Worm (Caenorhabditis elegans) whole organism, L1 larva: ENCODE measurements around the gene Y7A5A.1.

Experiments
- C04F5.9 ChIP-seq: sonication (generic microtip); optimal IDR thresholded peaks from 2 replicates; lab custom pipeline; 2016; ENCODE audit warnings: missing genetic modification characterization, missing compliant biosample characterization
- C16A3.4 ChIP-seq: fragments of 150-350 bp; optimal IDR thresholded peaks from 2 replicates; lab custom pipeline; 2014; ENCODE audit warnings: missing biosample characterization, missing genetic modification characterization
- C34B4.2 ChIP-seq: sonication (generic microtip); optimal IDR thresholded peaks from 2 replicates; lab custom pipeline; 2017; ENCODE audit warnings: mild to moderate bottlenecking, missing genetic modification characterization, missing compliant biosample characterization
- F16B12.6 ChIP-seq: fragments of 150-350 bp; optimal IDR thresholded peaks from 2 replicates; lab custom pipeline; 2014; ENCODE audit warnings: missing biosample characterization, missing genetic modification characterization
- ama-1 ChIP-seq: fragments of 150-350 bp; optimal IDR thresholded peaks from 2 replicates; lab custom pipeline; 2014
- blmp-1 ChIP-seq: fragments of 150-350 bp; optimal IDR thresholded peaks from 2 replicates; lab custom pipeline; 2014; ENCODE audit warnings: missing biosample characterization, missing genetic modification characterization
- ceh-8 ChIP-seq: fragments of 200-800 bp; sonication (Bioruptor generic); optimal IDR thresholded peaks from 2 replicates; lab custom pipeline; 2018; ENCODE audit warnings: mild to moderate bottlenecking, missing genetic modification characterization, moderate library complexity, missing compliant biosample characterization
- ceh-88 ChIP-seq: fragments of 200-800 bp; sonication (Bioruptor generic); IDR thresholded peaks from 2 replicates; pipeline ENCODE4 v1.3.6; 2022; ENCODE audit warnings: missing genetic modification characterization, missing compliant biosample characterization
- ces-1 ChIP-seq: fragments of 150-350 bp; optimal IDR thresholded peaks from 2 replicates; lab custom pipeline; 2014; ENCODE audit warnings: missing biosample characterization, missing genetic modification reagents, missing genetic modification characterization
- dpl-1 ChIP-seq, 3 experiments: fragments of 150-350 bp in 2 of 3; sonication (generic microtip) in 1 of 3; optimal IDR thresholded peaks; 2 replicates each; lab custom pipeline; 2014 to 2017; ENCODE audit warnings: missing biosample characterization in 3 of 3, missing genetic modification characterization in 3 of 3, missing genetic modification reagents in 3 of 3
- dsc-1 ChIP-seq: sonication (generic microtip); optimal IDR thresholded peaks from 2 replicates; lab custom pipeline; 2016; ENCODE audit warnings: mild to moderate bottlenecking, missing genetic modification characterization, missing compliant biosample characterization
- efl-1 ChIP-seq, 4 experiments: fragments of 150-350 bp; optimal IDR thresholded peaks in 3 of 4; peaks in 1 of 4; 1 replicate in 1 of 4; 2 replicates in 3 of 4; lab custom pipeline; 2014; ENCODE audit warnings: missing biosample characterization in 2 of 4, missing genetic modification characterization in 2 of 4, missing genetic modification reagents in 2 of 4
- efl-3 ChIP-seq: fragments of 200-800 bp; sonication (Bioruptor generic); optimal IDR thresholded peaks from 2 replicates; lab custom pipeline; 2018; ENCODE audit warnings: mild to moderate bottlenecking, missing genetic modification characterization, missing compliant biosample characterization
- egl-27 ChIP-seq, 2 experiments: fragments of 150-350 bp in 1 of 2; sonication (generic microtip); optimal IDR thresholded peaks; 3 replicates each; lab custom pipeline; 2017 to 2018; ENCODE audit warnings: missing biosample characterization in 2 of 2, missing genetic modification characterization in 2 of 2, missing genetic modification reagents in 2 of 2
- elt-2 ChIP-seq: sonication (generic microtip); optimal IDR thresholded peaks from 2 replicates; lab custom pipeline; 2016; ENCODE audit warnings: missing genetic modification characterization, mild to moderate bottlenecking, inconsistent platforms, missing compliant biosample characterization, missing genetic modification reagents
- ets-5 ChIP-seq: fragments of 200-800 bp; sonication (Bioruptor generic); IDR thresholded peaks from 2 replicates; pipeline ENCODE4 v1.3.6; 2022; ENCODE audit warnings: missing genetic modification characterization, missing compliant biosample characterization
- fkh-10 ChIP-seq: sonication (generic microtip); optimal IDR thresholded peaks from 2 replicates; lab custom pipeline; 2017; ENCODE audit warnings: missing biosample characterization, missing genetic modification reagents, missing genetic modification characterization
- fos-1 ChIP-seq: fragments of 150-350 bp; optimal IDR thresholded peaks from 2 replicates; lab custom pipeline; 2014; ENCODE audit warnings: missing biosample characterization, missing genetic modification characterization
- hlh-17 ChIP-seq: fragments of 200-800 bp; sonication (Bioruptor generic); optimal IDR thresholded peaks from 2 replicates; lab custom pipeline; 2018; ENCODE audit warnings: missing genetic modification characterization, mild to moderate bottlenecking, missing compliant biosample characterization, moderate library complexity, borderline replicate concordance
- hlh-4 ChIP-seq: sonication (generic microtip); optimal IDR thresholded peaks from 2 replicates; lab custom pipeline; 2016; ENCODE audit warnings: mild to moderate bottlenecking, missing genetic modification characterization, missing compliant biosample characterization
- hpl-2 ChIP-seq: fragments of 150-350 bp; optimal IDR thresholded peaks from 2 replicates; lab custom pipeline; 2014; ENCODE audit warnings: missing biosample characterization, missing genetic modification reagents, missing genetic modification characterization
- irx-1 ChIP-seq: sonication (generic microtip); optimal IDR thresholded peaks from 2 replicates; lab custom pipeline; 2016; ENCODE audit warnings: missing genetic modification characterization, missing compliant biosample characterization
- isw-1 ChIP-seq: fragments of 200-800 bp; sonication (Bioruptor generic); IDR thresholded peaks from 2 replicates; pipeline ENCODE4 v1.3.6; 2022; ENCODE audit warnings: missing genetic modification characterization, missing compliant biosample characterization
- jun-1 ChIP-seq: fragments of 150-350 bp; optimal IDR thresholded peaks from 2 replicates; lab custom pipeline; 2014; ENCODE audit warnings: missing biosample characterization, missing genetic modification reagents, missing genetic modification characterization
- lin-13 ChIP-seq: fragments of 150-350 bp; optimal IDR thresholded peaks from 2 replicates; lab custom pipeline; 2014; ENCODE audit warnings: missing biosample characterization, missing genetic modification reagents, missing genetic modification characterization
- lin-14 ChIP-seq: fragments of 200-800 bp; sonication (Bioruptor generic); optimal IDR thresholded peaks from 2 replicates; lab custom pipeline; 2018; ENCODE audit warnings: mild to moderate bottlenecking, missing genetic modification characterization, moderate library complexity, missing compliant biosample characterization
- lin-15B ChIP-seq: fragments of 150-350 bp; sonication (generic microtip); optimal IDR thresholded peaks from 3 replicates; lab custom pipeline; 2014; ENCODE audit warnings: missing biosample characterization, missing genetic modification characterization
- lir-3 ChIP-seq: sonication (generic microtip); optimal IDR thresholded peaks from 2 replicates; lab custom pipeline; 2016; ENCODE audit warnings: mild to moderate bottlenecking, missing genetic modification characterization, moderate library complexity, missing compliant biosample characterization; ENCODE audit not compliant: poor library complexity
- lsy-2 ChIP-seq, 2 experiments: fragments of 150-350 bp; optimal IDR thresholded peaks; 2 replicates each; lab custom pipeline; 2014; ENCODE audit warnings: missing biosample characterization in 2 of 2, missing genetic modification characterization in 2 of 2
- mab-9 ChIP-seq: fragments of 200-800 bp; sonication (Bioruptor generic); IDR thresholded peaks from 2 replicates; pipeline ENCODE4 v1.3.6; 2022; ENCODE audit warnings: missing genetic modification reagents, missing genetic modification characterization, missing compliant biosample characterization
- mdl-1 ChIP-seq, 2 experiments: fragments of 150-350 bp; optimal IDR thresholded peaks; 2 replicates each; lab custom pipeline; 2014 to 2017; ENCODE audit warnings: missing biosample characterization in 2 of 2, missing genetic modification characterization in 2 of 2, inconsistent platforms in 1 of 2
- mep-1 ChIP-seq: fragments of 150-350 bp; optimal IDR thresholded peaks from 2 replicates; lab custom pipeline; 2014; ENCODE audit warnings: missing biosample characterization, missing genetic modification characterization
- nhr-11 ChIP-seq: fragments of 150-350 bp; optimal IDR thresholded peaks from 2 replicates; lab custom pipeline; 2014; ENCODE audit warnings: missing biosample characterization, missing genetic modification characterization
- nhr-12 ChIP-seq: sonication (generic microtip); optimal IDR thresholded peaks from 2 replicates; lab custom pipeline; 2017; ENCODE audit warnings: missing biosample characterization, missing genetic modification characterization
- nhr-20 ChIP-seq: sonication (generic microtip); optimal IDR thresholded peaks from 2 replicates; lab custom pipeline; 2016; ENCODE audit warnings: mild to moderate bottlenecking, missing genetic modification characterization, missing compliant biosample characterization
- nhr-237 ChIP-seq: fragments of 150-350 bp; optimal IDR thresholded peaks from 2 replicates; lab custom pipeline; 2014; ENCODE audit warnings: missing biosample characterization, missing genetic modification characterization
- nhr-28 ChIP-seq: fragments of 150-350 bp; optimal IDR thresholded peaks from 2 replicates; lab custom pipeline; 2014; ENCODE audit warnings: missing biosample characterization, missing genetic modification characterization
- nhr-47 ChIP-seq: sonication (generic microtip); optimal IDR thresholded peaks from 2 replicates; lab custom pipeline; 2016; ENCODE audit warnings: mild to moderate bottlenecking, missing genetic modification characterization, moderate library complexity, missing compliant biosample characterization
- nhr-85 ChIP-seq: sonication (generic microtip); peaks from one replicate; lab custom pipeline; 2016; ENCODE audit warnings: missing genetic modification characterization, inconsistent platforms, missing compliant biosample characterization
- nhr-90 ChIP-seq: sonication (generic microtip); optimal IDR thresholded peaks from 2 replicates; lab custom pipeline; 2016; ENCODE audit warnings: mild to moderate bottlenecking, missing genetic modification characterization, missing compliant biosample characterization; ENCODE audit not compliant: poor library complexity
- pax-3 ChIP-seq: fragments of 200-800 bp; sonication (Bioruptor generic); optimal IDR thresholded peaks from 2 replicates; lab custom pipeline; 2018; ENCODE audit warnings: mild to moderate bottlenecking, missing genetic modification characterization, moderate library complexity, missing compliant biosample characterization
- pqm-1 ChIP-seq: sonication (generic microtip); optimal IDR thresholded peaks from 3 replicates; lab custom pipeline; 2017; ENCODE audit warnings: missing biosample characterization, missing genetic modification characterization
- rnt-1 ChIP-seq: sonication (generic microtip); optimal IDR thresholded peaks from 2 replicates; lab custom pipeline; 2016; ENCODE audit warnings: mild to moderate bottlenecking, missing genetic modification characterization, moderate library complexity, missing compliant biosample characterization
- skn-1 ChIP-seq: fragments of 150-350 bp; optimal IDR thresholded peaks from 2 replicates; lab custom pipeline; 2014; ENCODE audit warnings: missing biosample characterization, missing genetic modification characterization
- sptf-1 ChIP-seq: fragments of 150-350 bp; optimal IDR thresholded peaks from 2 replicates; lab custom pipeline; 2014; ENCODE audit warnings: missing biosample characterization, missing genetic modification characterization
- sup-37 ChIP-seq: fragments of 200-800 bp; sonication (Bioruptor generic); optimal IDR thresholded peaks from 2 replicates; lab custom pipeline; 2018; ENCODE audit warnings: mild to moderate bottlenecking, missing genetic modification characterization, missing compliant biosample characterization
- unc-130 ChIP-seq: fragments of 150-350 bp; optimal IDR thresholded peaks from 2 replicates; lab custom pipeline; 2017; ENCODE audit warnings: missing biosample characterization, missing genetic modification characterization, inconsistent platforms
- unc-30 ChIP-seq: sonication (generic microtip); optimal IDR thresholded peaks from 2 replicates; lab custom pipeline; 2017; ENCODE audit warnings: missing biosample characterization, missing genetic modification characterization
- vab-15 ChIP-seq: sonication (generic microtip); optimal IDR thresholded peaks from 2 replicates; lab custom pipeline; 2017; ENCODE audit warnings: missing genotype, mild to moderate bottlenecking, missing genetic modification characterization, missing compliant biosample characterization
- xbp-1 ChIP-seq: sonication (generic microtip); optimal IDR thresholded peaks from 2 replicates; lab custom pipeline; 2016; ENCODE audit warnings: missing genetic modification characterization, missing compliant biosample characterization
- zag-1 ChIP-seq: fragments of 150-350 bp; optimal IDR thresholded peaks from 2 replicates; lab custom pipeline; 2014; ENCODE audit warnings: missing biosample characterization, missing genetic modification characterization
- ztf-11 ChIP-seq, 2 experiments: sonication (generic microtip); optimal IDR thresholded peaks; 2 replicates each; lab custom pipeline; 2016 to 2017; ENCODE audit warnings: missing genetic modification characterization in 2 of 2, missing biosample characterization in 1 of 2, missing compliant biosample characterization in 1 of 2
- ztf-4 ChIP-seq: fragments of 150-350 bp; optimal IDR thresholded peaks from 2 replicates; lab custom pipeline; 2014; ENCODE audit warnings: missing biosample characterization, missing genetic modification characterization

Y7A5A.1 gene

ce11 chrX:15724994-15725393 lies 46.3 kb downstream of the Y7A5A.1 start (continued):
- TF ChIP-seq lsy-2 (tag; optimal IDR thresholded peaks at IDR 0.05; lab: Kevin White, UChicago): peak; percentile 64 to 74
- no peak for TF ChIP-seq hlh-4 (tag; lab: Kevin White, UChicago)
- peak; percentile 75 for TF ChIP-seq nhr-47 (tag; lab: Kevin White, UChicago)
- no peak for TF ChIP-seq ama-1
- peak; percentile 87 for TF ChIP-seq nhr-85 (tag; lab: Kevin White, UChicago)
- TF ChIP-seq dpl-1 (GFP tag; optimal IDR thresholded peaks at IDR 0.05; lab: Kevin White, UChicago): peak; percentile 68 to 73 (median 73)
- TF ChIP-seq hpl-2 (GFP tag; lab: Kevin White, UChicago): no peak
- TF ChIP-seq irx-1: peak; percentile 45
- no peak for TF ChIP-seq mab-9 (GFP tag; lab: Robert Waterston, UW)
- TF ChIP-seq nhr-237 (tag; lab: Kevin White, UChicago): no peak
- peak; percentile 69 for TF ChIP-seq C16A3.4 (tag; lab: Kevin White, UChicago)
- TF ChIP-seq lin-15B (tag; lab: Kevin White, UChicago): peak; percentile 93
- TF ChIP-seq skn-1 (tag; lab: Kevin White, UChicago): peak; percentile 24
- no peak for TF ChIP-seq elt-2 (tag; lab: Kevin White, UChicago)
- TF ChIP-seq nhr-20: peak; percentile 74
- TF ChIP-seq lin-13 (GFP tag; lab: Kevin White, UChicago): peak; percentile 67
- TF ChIP-seq lin-14 (GFP tag; lab: Kevin White, UChicago): peak; percentile 83
- no peak for TF ChIP-seq lir-3 (tag; lab: Kevin White, UChicago)
- peak; percentile 62 for TF ChIP-seq xbp-1 (tag; lab: Kevin White, UChicago)
- no peak for TF ChIP-seq C04F5.9
- no peak for TF ChIP-seq unc-30 (tag; lab: Kevin White, UChicago)
- no peak for TF ChIP-seq fkh-10 (GFP tag; lab: Kevin White, UChicago)
- TF ChIP-seq efl-1 (optimal IDR thresholded peaks at IDR 0.05; lab: Kevin White, UChicago): peak; percentile 69 to 78
- peak in 1 of 2 experiments; percentile 58 for TF ChIP-seq efl-1 (GFP tag; optimal IDR thresholded peaks at IDR 0.05 in 1 of 2; lab: Kevin White, UChicago)
- TF ChIP-seq pqm-1 (tag; lab: Kevin White, UChicago): no peak
- TF ChIP-seq ets-5 (GFP tag; lab: Robert Waterston, UW): no peak
- TF ChIP-seq C34B4.2: no peak
- no peak for TF ChIP-seq ces-1 (GFP tag; lab: Kevin White, UChicago)
- TF ChIP-seq nhr-28: no peak
- no peak for TF ChIP-seq nhr-12 (tag; lab: Kevin White, UChicago)
- TF ChIP-seq nhr-11: no peak
- peak; percentile 93 for TF ChIP-seq F16B12.6 (tag; lab: Kevin White, UChicago)
- TF ChIP-seq ztf-11 (tag; optimal IDR thresholded peaks at IDR 0.05; lab: Kevin White, UChicago): peak in 1 of 2 experiments; percentile 11
- TF ChIP-seq egl-27 (tag; optimal IDR thresholded peaks at IDR 0.05; lab: Kevin White, UChicago): no peak
- TF ChIP-seq unc-130 (tag; lab: Kevin White, UChicago): peak; percentile 75
- no peak for TF ChIP-seq sptf-1 (tag; lab: Kevin White, UChicago)
- TF ChIP-seq efl-3 (GFP tag; lab: Kevin White, UChicago): no peak
- peak; percentile 48 for TF ChIP-seq jun-1 (tag; lab: Kevin White, UChicago)
- TF ChIP-seq ceh-8 (GFP tag; lab: Kevin White, UChicago): no peak
- peak; percentile 68 for TF ChIP-seq nhr-90
- TF ChIP-seq sup-37 (GFP tag; lab: Kevin White, UChicago): no peak
- peak; percentile 80 for TF ChIP-seq rnt-1 (tag; lab: Kevin White, UChicago)
- no peak for TF ChIP-seq pax-3
- TF ChIP-seq isw-1 (GFP tag; lab: Robert Waterston, UW): peak; percentile 14; the same call in 1 of the 2 replicates
- TF ChIP-seq vab-15 (tag; lab: Kevin White, UChicago): no peak
- no peak for TF ChIP-seq fos-1 (tag; lab: Kevin White, UChicago)
- TF ChIP-seq blmp-1 (tag; lab: Kevin White, UChicago): peak; percentile 97
- no peak for TF ChIP-seq ztf-4
- TF ChIP-seq mep-1: peak; percentile 89
- TF ChIP-seq dsc-1 (tag; lab: Kevin White, UChicago): peak; percentile 38
- TF ChIP-seq zag-1 (tag; lab: Kevin White, UChicago): no peak
- TF ChIP-seq mdl-1 (tag; optimal IDR thresholded peaks at IDR 0.05; lab: Kevin White, UChicago): peak in 1 of 2 experiments; percentile 81
- no peak for TF ChIP-seq hlh-17
- no peak for TF ChIP-seq ceh-88 (GFP tag; lab: Robert Waterston, UW)
